Worm (Caenorhabditis elegans) whole organism, L2 larva: ENCODE data around the gene ptp-4A2.

Experiments used
- F13H6.1 ChIP-seq: sonication (generic microtip); optimal IDR thresholded peaks from 2 replicates; lab custom pipeline; 2016; ENCODE audit warnings: missing genetic modification characterization, missing compliant biosample characterization
- ceh-82 ChIP-seq: fragments of 150-350 bp; optimal IDR thresholded peaks from 2 replicates; lab custom pipeline; 2014; ENCODE audit warnings: missing biosample characterization, missing genetic modification characterization
- lin-39 ChIP-seq: fragments of 150-350 bp; optimal IDR thresholded peaks from 2 replicates; lab custom pipeline; 2014; ENCODE audit warnings: missing biosample characterization, missing genetic modification reagents, missing genetic modification characterization
- lsy-2 ChIP-seq, 2 experiments: fragments of 150-350 bp in 1 of 2; sonication (generic microtip) in 1 of 2; optimal IDR thresholded peaks; 2 replicates each; lab custom pipeline; 2014 to 2017; ENCODE audit warnings: missing biosample characterization in 2 of 2, missing genetic modification characterization in 2 of 2
- nhr-23 ChIP-seq: fragments of 150-350 bp; optimal IDR thresholded peaks from 2 replicates; lab custom pipeline; 2014; ENCODE audit warnings: missing biosample characterization, missing genetic modification reagents, missing genetic modification characterization
- nhr-25 ChIP-seq: fragments of 150-350 bp; sonication (generic microtip); optimal IDR thresholded peaks from 3 replicates; lab custom pipeline; 2014; ENCODE audit warnings: missing biosample characterization, missing genetic modification characterization
- nhr-77 ChIP-seq: fragments of 150-350 bp; optimal IDR thresholded peaks from 2 replicates; lab custom pipeline; 2014; ENCODE audit warnings: missing biosample characterization, missing genetic modification characterization
- sma-3 ChIP-seq: sonication (generic microtip); optimal IDR thresholded peaks from 2 replicates; lab custom pipeline; 2016; ENCODE audit warnings: missing genetic modification reagents, missing genetic modification characterization, missing compliant biosample characterization
- unc-62 ChIP-seq: fragments of 150-350 bp; optimal IDR thresholded peaks from 2 replicates; lab custom pipeline; 2014; ENCODE audit warnings: missing biosample characterization, missing genetic modification reagents, missing genetic modification characterization

DNA sequence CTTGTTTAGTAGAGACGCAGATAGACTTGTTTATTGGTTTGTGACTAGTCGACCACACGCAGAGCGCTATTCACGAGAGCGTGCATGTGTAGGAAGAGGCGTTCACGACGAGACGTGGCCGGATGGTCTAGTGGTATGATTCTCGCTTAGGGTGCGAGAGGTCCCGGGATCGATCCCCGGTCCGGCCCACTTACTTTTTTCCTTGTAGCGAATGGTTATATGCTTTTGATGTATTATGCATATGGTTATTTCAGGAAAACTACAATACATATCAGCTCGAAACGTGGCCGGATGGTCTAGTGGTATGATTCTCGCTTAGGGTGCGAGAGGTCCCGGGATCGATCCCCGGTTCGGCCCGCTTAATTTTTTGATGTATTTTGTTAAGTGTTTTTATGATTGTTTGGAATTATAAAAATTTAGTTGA, 26.9 kb upstream of the ptp-4A2 start:
- TF ChIP-seq nhr-23 (tag; lab: Kevin White, UChicago) (no peak), unc-62 (GFP tag; lab: Kevin White, UChicago) (no peak), lsy-2 (tag; optimal IDR thresholded peaks at IDR 0.05; lab: Kevin White, UChicago) (peak in 1 of 2 experiments; percentile 69), F13H6.1 (tag; lab: Kevin White, UChicago) (peak; percentile 68), nhr-77 (tag; lab: Kevin White, UChicago) (no peak), ceh-82 (tag; lab: Kevin White, UChicago) (no peak), nhr-25 (tag; lab: Kevin White, UChicago) (no peak), sma-3 (GFP tag; lab: Kevin White, UChicago) (peak; percentile 76), lin-39 (tag; lab: Kevin White, UChicago) (no peak)
